Fruit fly (Drosophila melanogaster): ENCODE data around the gene CycT.

CycT gene

dm6 chr3L:17504538-17504937, 53.0 kb downstream of the CycT start (continued):
- TF ChIP-seq svp (GFP tag) (no peak), CG7368 (GFP tag; optimal IDR thresholded peaks at IDR 0.05) (no peak), Lpt (GFP tag; optimal IDR thresholded peaks at IDR 0.05) (peak; percentile 31), Blimp-1 (GFP tag; optimal IDR thresholded peaks at IDR 0.05) (no peak), Hr39 (GFP tag; optimal IDR thresholded peaks at IDR 0.05) (no peak), fkh (GFP tag; optimal IDR thresholded peaks at IDR 0.05) (no peak), Gug (GFP tag; IDR thresholded peaks at IDR 0.05) (peak; percentile 15; the same call in 1 of the 2 replicates), CG31627 (GFP tag; optimal IDR thresholded peaks at IDR 0.05) (no peak), salr (GFP tag; optimal IDR thresholded peaks at IDR 0.05) (peak in 1 of 2 experiments; percentile 51), CG6792 (GFP tag; optimal IDR thresholded peaks at IDR 0.05) (no peak), acj6 (GFP tag; optimal IDR thresholded peaks at IDR 0.05) (peak; percentile 11), CG11762 (GFP tag; optimal IDR thresholded peaks at IDR 0.05; ENCODE audit: insufficient read depth) (no peak), esn (GFP tag; optimal IDR thresholded peaks at IDR 0.05) (no peak), Sox15 (GFP tag; optimal IDR thresholded peaks at IDR 0.05) (no peak), spab (GFP tag; optimal IDR thresholded peaks at IDR 0.05) (no peak), CG34406 (GFP tag; optimal IDR thresholded peaks at IDR 0.05) (no peak), CG3919 (GFP tag; optimal IDR thresholded peaks at IDR 0.05) (peak; percentile 15)

DNA sequence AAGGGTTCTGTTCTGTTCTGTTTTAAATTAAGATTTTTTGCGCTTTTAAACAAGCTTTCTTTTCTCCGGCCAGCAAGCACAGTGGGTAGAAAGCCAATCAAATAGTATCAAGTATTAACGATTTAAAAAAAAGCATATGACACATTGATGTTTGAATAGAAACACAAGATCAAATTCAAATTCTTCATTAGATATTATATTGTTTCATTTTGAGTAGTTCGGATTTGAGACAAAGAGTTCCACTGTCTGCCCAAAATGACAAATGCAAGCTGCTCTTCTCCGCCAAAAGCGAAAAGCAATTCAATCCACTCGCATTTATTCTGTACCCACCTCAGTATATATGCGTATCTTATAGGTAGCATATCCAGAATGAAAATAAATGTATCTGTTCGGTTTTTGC, 55.4 kb downstream of the CycT start:
- TF ChIP-seq Eip75B (GFP tag; optimal IDR thresholded peaks at IDR 0.05) (peak; percentile 80), CG11294 (GFP tag; IDR thresholded peaks at IDR 0.05) (no peak), dsx (GFP tag; optimal IDR thresholded peaks at IDR 0.05; ENCODE audit: poor library complexity, severe bottlenecking) (no peak), Hr38 (GFP tag; optimal IDR thresholded peaks at IDR 0.05) (no peak), fkh (GFP tag; optimal IDR thresholded peaks at IDR 0.05) (no peak), spab (GFP tag; optimal IDR thresholded peaks at IDR 0.05) (no peak), CG8119 (GFP tag; IDR thresholded peaks at IDR 0.05) (0 out of 3 replicates have a peak, but pooled peaks have one; percentile 31), Eip78C (GFP tag) (peak; percentile 90), Met (GFP tag; optimal IDR thresholded peaks at IDR 0.05) (peak; percentile 90), Eip93F (GFP tag; optimal IDR thresholded peaks at IDR 0.05) (peak; percentile 55), CG32006 (GFP tag; optimal IDR thresholded peaks at IDR 0.05) (peak; percentile 38), lz (GFP tag; optimal IDR thresholded peaks at IDR 0.05) (peak; percentile 88), eg (GFP tag; IDR thresholded peaks at IDR 0.05) (peak; percentile 65), cyc (GFP tag; optimal IDR thresholded peaks at IDR 0.05) (peak; percentile 83), esn (GFP tag; optimal IDR thresholded peaks at IDR 0.05) (peak; percentile 90), fd59A (GFP tag; optimal IDR thresholded peaks at IDR 0.05) (no peak), CG3919 (GFP tag; optimal IDR thresholded peaks at IDR 0.05) (peak; percentile 66), salr (GFP tag; optimal IDR thresholded peaks at IDR 0.05) (peak in 1 of 2 experiments; percentile 13), CG9139 (GFP tag; optimal IDR thresholded peaks at IDR 0.05) (no peak), CG6854 (GFP tag; optimal IDR thresholded peaks at IDR 0.05) (peak; percentile 10), CG11762 (GFP tag; optimal IDR thresholded peaks at IDR 0.05; ENCODE audit: insufficient read depth) (peak; percentile 24), CG8319 (GFP tag; optimal IDR thresholded peaks at IDR 0.05) (peak; percentile 54), achi (GFP tag; optimal IDR thresholded peaks at IDR 0.05) (peak; percentile 68), Ets21C (GFP tag; optimal IDR thresholded peaks at IDR 0.05) (peak; percentile 80), CG7368 (GFP tag; optimal IDR thresholded peaks at IDR 0.05) (peak; percentile 29), OdsH (GFP tag; optimal IDR thresholded peaks at IDR 0.05) (peak; percentile 46), net (GFP tag; optimal IDR thresholded peaks at IDR 0.05) (peak; percentile 56), CG15336 (GFP tag; IDR thresholded peaks at IDR 0.05) (peak; percentile 71), svp (GFP tag) (peak; percentile 94), topi (GFP tag; optimal IDR thresholded peaks at IDR 0.05) (peak; percentile 85), Hr39 (GFP tag; optimal IDR thresholded peaks at IDR 0.05) (peak; percentile 89), CG10669 (GFP tag; optimal IDR thresholded peaks at IDR 0.05) (peak; percentile 37), CG6808 (GFP tag; optimal IDR thresholded peaks at IDR 0.05) (peak; percentile 1), CG8632 (GFP tag; optimal IDR thresholded peaks at IDR 0.05) (peak; percentile 65), dac (GFP tag; optimal IDR thresholded peaks at IDR 0.05) (no peak), CG1621 (tag; optimal IDR thresholded peaks at IDR 0.05) (no peak), CG11902 (GFP tag; optimal IDR thresholded peaks at IDR 0.05) (peak; percentile 51), fd85E (GFP tag; optimal IDR thresholded peaks at IDR 0.05) (no peak), Hr4 (GFP tag; optimal IDR thresholded peaks at IDR 0.05) (peak; percentile 28), Sox14 (GFP tag; optimal IDR thresholded peaks at IDR 0.05) (peak; percentile 80), CG10631 (GFP tag; optimal IDR thresholded peaks at IDR 0.05) (peak; percentile 58), CG3032 (tag; optimal IDR thresholded peaks at IDR 0.05) (no peak)
